Worm (Caenorhabditis elegans) whole organism, late embryonic: Measurements from ENCODE around the gene F11D11.6.

Experiments used
- C38D4.7 ChIP-seq: fragments of 200-800 bp; sonication (Bioruptor generic); optimal IDR thresholded peaks from 2 replicates; lab custom pipeline; 2018; ENCODE audit warnings: mild to moderate bottlenecking, missing genetic modification characterization, moderate library complexity, missing compliant biosample characterization
- F13H6.1 ChIP-seq: sonication (generic microtip); optimal IDR thresholded peaks from 2 replicates; lab custom pipeline; 2016; ENCODE audit warnings: missing genetic modification characterization, missing compliant biosample characterization
- K02D7.2 ChIP-seq: sonication (generic microtip); optimal IDR thresholded peaks from 2 replicates; lab custom pipeline; 2017; ENCODE audit warnings: mild to moderate bottlenecking, missing genetic modification characterization, missing compliant biosample characterization
- T23F11.4 ChIP-seq: fragments of 200-800 bp; sonication (Bioruptor generic); optimal IDR thresholded peaks from 2 replicates; lab custom pipeline; 2018; ENCODE audit warnings: mild to moderate bottlenecking, missing genetic modification characterization, missing compliant biosample characterization
- Y22D7AL.16 ChIP-seq: sonication (generic microtip); optimal IDR thresholded peaks from 2 replicates; lab custom pipeline; 2016; ENCODE audit warnings: missing genetic modification characterization, missing compliant biosample characterization
- ahr-1 ChIP-seq: sonication (generic microtip); optimal IDR thresholded peaks from 2 replicates; lab custom pipeline; 2016; ENCODE audit warnings: missing genetic modification characterization, missing compliant biosample characterization
- ama-1 ChIP-seq: fragments of 150-350 bp; optimal IDR thresholded peaks from 2 replicates; lab custom pipeline; 2014
- ceh-14 ChIP-seq: sonication (generic microtip); optimal IDR thresholded peaks from 2 replicates; lab custom pipeline; 2016; ENCODE audit warnings: missing genotype, missing genetic modification characterization, missing compliant biosample characterization
- ceh-18 ChIP-seq: sonication (generic microtip); optimal IDR thresholded peaks from 2 replicates; lab custom pipeline; 2016; ENCODE audit warnings: missing genetic modification characterization, missing compliant biosample characterization
- ceh-19 ChIP-seq: fragments of 200-800 bp; sonication (Bioruptor generic); optimal IDR thresholded peaks from 2 replicates; lab custom pipeline; 2018; ENCODE audit warnings: mild to moderate bottlenecking, missing genetic modification characterization, missing compliant biosample characterization
- ceh-2 ChIP-seq: sonication (generic microtip); optimal IDR thresholded peaks from 2 replicates; lab custom pipeline; 2016; ENCODE audit warnings: missing genotype, missing genetic modification characterization, missing compliant biosample characterization
- ceh-24 ChIP-seq: sonication (generic microtip); optimal IDR thresholded peaks from 2 replicates; lab custom pipeline; 2016; ENCODE audit warnings: mild to moderate bottlenecking, missing genetic modification characterization, missing compliant biosample characterization
- ceh-30 ChIP-seq: fragments of 150-350 bp; optimal IDR thresholded peaks from 2 replicates; lab custom pipeline; 2014; ENCODE audit warnings: missing biosample characterization, missing genetic modification characterization
- ceh-34 ChIP-seq: sonication (generic microtip); optimal IDR thresholded peaks from 2 replicates; lab custom pipeline; 2016; ENCODE audit warnings: mild to moderate bottlenecking, missing genetic modification characterization, missing compliant biosample characterization
- ceh-45 ChIP-seq: fragments of 200-800 bp; sonication (Bioruptor generic); IDR thresholded peaks from 2 replicates; pipeline ENCODE4 v1.3.6; 2022; ENCODE audit warnings: missing genetic modification reagents, missing genetic modification characterization, missing compliant biosample characterization
- ceh-48 ChIP-seq: sonication (generic microtip); optimal IDR thresholded peaks from 2 replicates; lab custom pipeline; 2016; ENCODE audit warnings: missing genetic modification characterization, inconsistent platforms, missing compliant biosample characterization
- ceh-6 ChIP-seq: fragments of 200-800 bp; sonication (Bioruptor generic); optimal IDR thresholded peaks from 2 replicates; lab custom pipeline; 2018; ENCODE audit warnings: mild to moderate bottlenecking, missing genetic modification characterization, missing compliant biosample characterization
- che-1 ChIP-seq: sonication (generic microtip); optimal IDR thresholded peaks from 2 replicates; lab custom pipeline; 2016; ENCODE audit warnings: mild to moderate bottlenecking, missing genetic modification characterization, missing compliant biosample characterization
- dmd-4 ChIP-seq: sonication (generic microtip); optimal IDR thresholded peaks from 2 replicates; lab custom pipeline; 2016; ENCODE audit warnings: borderline replicate concordance, missing genetic modification characterization, missing compliant biosample characterization
- dve-1 ChIP-seq: sonication (generic microtip); optimal IDR thresholded peaks from 2 replicates; lab custom pipeline; 2017; ENCODE audit warnings: antibody characterized with exemption, mild to moderate bottlenecking, missing genetic modification characterization, missing compliant biosample characterization
- elt-2 ChIP-seq: sonication (generic microtip); optimal IDR thresholded peaks from 2 replicates; lab custom pipeline; 2016; ENCODE audit warnings: missing genetic modification reagents, missing genetic modification characterization, missing compliant biosample characterization
- elt-4 ChIP-seq: sonication (generic microtip); optimal IDR thresholded peaks from 2 replicates; lab custom pipeline; 2016; ENCODE audit warnings: missing genetic modification characterization, missing compliant biosample characterization
- eyg-1 ChIP-seq: sonication (generic microtip); optimal IDR thresholded peaks from 2 replicates; lab custom pipeline; 2016; ENCODE audit warnings: missing genotype, missing genetic modification characterization, missing compliant biosample characterization
- fax-1 ChIP-seq: sonication (generic microtip); optimal IDR thresholded peaks from 2 replicates; lab custom pipeline; 2016; ENCODE audit warnings: missing genotype, missing genetic modification characterization, missing compliant biosample characterization
- fkh-10 ChIP-seq: fragments of 150-350 bp; optimal IDR thresholded peaks from 2 replicates; lab custom pipeline; 2014; ENCODE audit warnings: missing biosample characterization, missing genetic modification reagents, missing genetic modification characterization
- hlh-15 ChIP-seq: sonication (generic microtip); optimal IDR thresholded peaks from 2 replicates; lab custom pipeline; 2016; ENCODE audit warnings: missing genetic modification characterization, missing compliant biosample characterization
- hlh-6 ChIP-seq: sonication (generic microtip); optimal IDR thresholded peaks from 2 replicates; lab custom pipeline; 2016; ENCODE audit warnings: missing genotype, missing genetic modification characterization, missing compliant biosample characterization
- hlh-8 ChIP-seq: sonication (generic microtip); optimal IDR thresholded peaks from 2 replicates; lab custom pipeline; 2016; ENCODE audit warnings: missing genotype, missing genetic modification characterization, missing compliant biosample characterization
- madf-2 ChIP-seq: sonication (generic microtip); optimal IDR thresholded peaks from 2 replicates; lab custom pipeline; 2017; ENCODE audit warnings: missing genetic modification characterization, missing compliant biosample characterization
- nhr-11 ChIP-seq: fragments of 150-350 bp; optimal IDR thresholded peaks from 2 replicates; lab custom pipeline; 2014; ENCODE audit warnings: missing biosample characterization, missing genetic modification characterization
- npax-4 ChIP-seq: sonication (generic microtip); optimal IDR thresholded peaks from 2 replicates; lab custom pipeline; 2016; ENCODE audit warnings: missing genetic modification characterization, missing compliant biosample characterization
- odd-2 ChIP-seq: sonication (generic microtip); optimal IDR thresholded peaks from 2 replicates; lab custom pipeline; 2017; ENCODE audit warnings: antibody characterized with exemption, mild to moderate bottlenecking, missing genetic modification characterization, missing compliant biosample characterization
- pat-9 ChIP-seq: fragments of 200-800 bp; sonication (Bioruptor generic); optimal IDR thresholded peaks from 2 replicates; lab custom pipeline; 2018; ENCODE audit warnings: mild to moderate bottlenecking, missing genetic modification characterization, moderate library complexity, missing compliant biosample characterization
- pax-1 ChIP-seq: fragments of 150-350 bp; optimal IDR thresholded peaks from 2 replicates; lab custom pipeline; 2014; ENCODE audit warnings: missing biosample characterization, missing genetic modification characterization
- pha-4 ChIP-seq: fragments of 150-350 bp; optimal IDR thresholded peaks from 2 replicates; lab custom pipeline; 2018; ENCODE audit warnings: missing biosample characterization, missing genetic modification reagents, missing genetic modification characterization
- pqm-1 ChIP-seq: sonication (generic microtip); optimal IDR thresholded peaks from 2 replicates; lab custom pipeline; 2016; ENCODE audit warnings: missing genetic modification characterization, missing compliant biosample characterization
- pros-1 ChIP-seq: fragments of 150-350 bp; optimal IDR thresholded peaks from 2 replicates; lab custom pipeline; 2014; ENCODE audit warnings: missing biosample characterization, missing genetic modification reagents, missing genetic modification characterization
- ref-2 ChIP-seq: sonication (generic microtip); optimal IDR thresholded peaks from 2 replicates; lab custom pipeline; 2016; ENCODE audit warnings: missing genetic modification characterization, missing compliant biosample characterization
- rnt-1 ChIP-seq: sonication (generic microtip); optimal IDR thresholded peaks from 2 replicates; lab custom pipeline; 2016; ENCODE audit warnings: missing genetic modification characterization, missing compliant biosample characterization
- sox-2 ChIP-seq: fragments of 200-800 bp; sonication (Bioruptor generic); IDR thresholded peaks from 2 replicates; pipeline ENCODE4 v1.3.6; 2022; ENCODE audit warnings: missing genetic modification reagents, missing genetic modification characterization, missing compliant biosample characterization
- syd-9 ChIP-seq: sonication (generic microtip); optimal IDR thresholded peaks from 2 replicates; lab custom pipeline; 2016; ENCODE audit warnings: mild to moderate bottlenecking, missing genetic modification characterization, moderate library complexity, missing compliant biosample characterization
- tbx-2 ChIP-seq: sonication (generic microtip); optimal IDR thresholded peaks from 2 replicates; lab custom pipeline; 2016; ENCODE audit warnings: missing genetic modification characterization, missing compliant biosample characterization
- tbx-7 ChIP-seq: sonication (generic microtip); optimal IDR thresholded peaks from 2 replicates; lab custom pipeline; 2016; ENCODE audit warnings: missing genotype, missing genetic modification characterization, missing compliant biosample characterization
- ttx-3 ChIP-seq: sonication (generic microtip); optimal IDR thresholded peaks from 2 replicates; lab custom pipeline; 2016; ENCODE audit warnings: missing genetic modification reagents, missing genetic modification characterization, missing compliant biosample characterization
- unc-3 ChIP-seq, 2 experiments: fragments of 200-800 bp in 1 of 2; sonication (Bioruptor generic) in 1 of 2; sonication (generic microtip) in 1 of 2; conservative IDR thresholded peaks in 1 of 2; optimal IDR thresholded peaks in 1 of 2; 2 replicates each; pipeline versions ENCODE4 v1.3.6 to Lab custom; 2016 to 2022; ENCODE audit warnings: missing compliant biosample characterization in 2 of 2, missing genetic modification characterization in 2 of 2, missing genetic modification reagents in 1 of 2
- unc-55 ChIP-seq: sonication (generic microtip); optimal IDR thresholded peaks from 2 replicates; lab custom pipeline; 2017; ENCODE audit warnings: missing biosample characterization, missing genetic modification reagents, missing genetic modification characterization
- unc-86 ChIP-seq: sonication (generic microtip); optimal IDR thresholded peaks from 2 replicates; lab custom pipeline; 2016; ENCODE audit warnings: missing genetic modification characterization, missing compliant biosample characterization
- zip-5 ChIP-seq: sonication (generic microtip); optimal IDR thresholded peaks from 2 replicates; lab custom pipeline; 2016; ENCODE audit warnings: missing genetic modification characterization, missing compliant biosample characterization

F11D11.6 gene

DNA sequence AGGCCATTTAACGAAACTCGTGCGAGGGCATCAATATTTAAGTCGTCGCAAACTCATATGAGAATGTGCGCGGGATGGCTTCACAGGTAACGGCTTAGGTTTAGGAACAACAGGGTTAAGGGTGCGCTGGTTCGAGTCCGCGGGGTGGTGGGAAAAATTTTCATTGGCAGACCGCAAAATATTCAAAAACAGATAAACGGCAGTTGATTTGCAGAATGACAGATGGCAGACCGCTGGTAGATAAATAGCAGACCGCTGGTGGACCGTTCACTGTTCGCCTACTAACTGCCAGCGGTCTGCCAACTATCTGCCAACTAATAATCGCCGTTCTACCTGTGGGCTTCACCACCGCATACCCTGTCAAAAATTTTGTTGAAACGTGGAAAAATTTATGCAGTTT is 40.8 kb downstream of the F11D11.6 start (continued):
- TF ChIP-seq ceh-18 (tag; lab: Kevin White, UChicago) (no peak), ama-1 (no peak), dve-1 (tag; lab: Kevin White, UChicago) (no peak)

DNA sequence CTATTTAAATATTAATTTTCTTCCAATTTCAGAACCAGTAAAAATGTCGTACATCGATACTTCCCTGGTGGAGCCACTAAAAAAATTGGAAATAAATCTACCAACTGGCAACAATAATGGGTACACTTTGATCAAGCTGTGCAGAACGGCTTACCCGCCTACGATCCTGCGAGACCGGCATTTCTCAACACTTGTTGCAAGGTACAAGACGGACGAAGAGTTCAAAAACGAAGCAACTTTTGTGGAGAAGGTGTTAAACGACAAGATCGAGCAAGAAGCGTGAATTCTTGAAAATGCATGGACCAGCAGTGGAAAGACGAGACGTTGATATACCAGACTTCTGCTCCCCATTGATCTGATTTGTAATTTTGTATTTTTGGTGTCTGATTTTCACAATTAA is 41.6 kb downstream of the F11D11.6 start:
- no peak for TF ChIP-seq ceh-19
- no peak for TF ChIP-seq F13H6.1 (tag; lab: Kevin White, UChicago)
- TF ChIP-seq zip-5 (tag; lab: Kevin White, UChicago) = no peak
- no peak for TF ChIP-seq pha-4 (tag; lab: Kevin White, UChicago)
- TF ChIP-seq C38D4.7 (GFP tag; lab: Kevin White, UChicago) = no peak
- TF ChIP-seq che-1 = no peak
- TF ChIP-seq elt-2 (tag; lab: Kevin White, UChicago) = no peak
- TF ChIP-seq T23F11.4 (GFP tag; lab: Kevin White, UChicago) = no peak
- no peak for TF ChIP-seq unc-3 (GFP tag; conservative IDR thresholded peaks at IDR 0.05; lab: Robert Waterston, UW)
- no peak for TF ChIP-seq unc-3 (tag; optimal IDR thresholded peaks at IDR 0.05; lab: Kevin White, UChicago)
- TF ChIP-seq pax-1 (tag; lab: Kevin White, UChicago) = no peak
- no peak for TF ChIP-seq ceh-24 (tag; lab: Kevin White, UChicago)
- no peak for TF ChIP-seq tbx-2 (tag; lab: Kevin White, UChicago)
- TF ChIP-seq dmd-4 (tag; lab: Kevin White, UChicago) = no peak
- no peak for TF ChIP-seq elt-4 (tag; lab: Kevin White, UChicago)
- TF ChIP-seq ceh-45 = no peak
- TF ChIP-seq Y22D7AL.16 (tag; lab: Kevin White, UChicago) = no peak
- no peak for TF ChIP-seq hlh-6
- no peak for TF ChIP-seq hlh-15

DNA sequence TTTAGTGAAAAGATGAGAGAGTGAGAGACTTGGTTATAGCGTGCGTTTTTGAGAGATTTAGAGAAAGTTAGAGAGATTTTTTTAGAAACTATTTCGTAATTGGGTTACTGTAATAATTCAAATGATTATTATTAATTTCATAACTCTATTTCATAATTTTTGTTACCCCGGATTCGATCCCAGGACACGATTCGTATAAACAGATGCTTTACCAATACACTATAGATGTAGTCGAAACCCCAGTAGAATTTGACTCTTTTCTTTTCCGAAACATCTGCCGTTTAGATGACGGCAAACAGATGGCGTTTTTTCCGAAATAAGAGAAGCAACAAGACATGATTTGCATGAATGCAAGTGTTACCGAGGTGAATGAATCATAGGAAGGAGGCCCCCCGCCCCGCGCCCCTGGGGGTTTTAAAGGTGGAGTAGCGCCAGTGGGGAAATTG is 42.9 kb downstream of the F11D11.6 start:
- TF ChIP-seq unc-55 (GFP tag; lab: Kevin White, UChicago) (no peak), ceh-34 (no peak), odd-2 (tag; lab: Kevin White, UChicago) (no peak), eyg-1 (tag; lab: Kevin White, UChicago) (no peak), che-1 (no peak), F13H6.1 (tag; lab: Kevin White, UChicago) (no peak), ceh-6 (GFP tag; lab: Kevin White, UChicago) (no peak), dve-1 (tag; lab: Kevin White, UChicago) (no peak), pax-1 (tag; lab: Kevin White, UChicago) (no peak), hlh-6 (no peak), fax-1 (tag; lab: Kevin White, UChicago) (no peak), ttx-3 (no peak), syd-9 (peak; percentile 7), ceh-2 (tag; lab: Kevin White, UChicago) (no peak), ref-2 (tag; lab: Kevin White, UChicago) (peak; percentile 45), fkh-10 (GFP tag; lab: Kevin White, UChicago) (no peak), hlh-15 (no peak), K02D7.2 (tag; lab: Kevin White, UChicago) (no peak), tbx-7 (no peak), ceh-45 (no peak), ceh-48 (tag; lab: Kevin White, UChicago) (no peak), unc-3 (GFP tag; conservative IDR thresholded peaks at IDR 0.05; lab: Robert Waterston, UW) (no peak), unc-3 (tag; optimal IDR thresholded peaks at IDR 0.05; lab: Kevin White, UChicago) (peak; percentile 9), nhr-11 (tag; lab: Kevin White, UChicago) (no peak), ama-1 (no peak), elt-2 (tag; lab: Kevin White, UChicago) (no peak), ceh-30 (no peak), hlh-8 (tag; lab: Kevin White, UChicago) (no peak), pros-1 (no peak), sox-2 (GFP tag; lab: Robert Waterston, UW) (no peak), T23F11.4 (GFP tag; lab: Kevin White, UChicago) (no peak), pha-4 (tag; lab: Kevin White, UChicago) (no peak), ceh-14 (tag; lab: Kevin White, UChicago) (no peak), C38D4.7 (GFP tag; lab: Kevin White, UChicago) (no peak), pqm-1 (no peak), tbx-2 (tag; lab: Kevin White, UChicago) (no peak), ahr-1 (tag; lab: Kevin White, UChicago) (no peak), rnt-1 (tag; lab: Kevin White, UChicago) (no peak), pat-9 (tag; lab: Kevin White, UChicago) (no peak), madf-2 (tag; lab: Kevin White, UChicago) (no peak), npax-4 (tag; lab: Kevin White, UChicago) (no peak), unc-86 (no peak)
